Worm (Caenorhabditis elegans): Measurements from ENCODE around the gene F44B9.5.

F44B9.5 gene

DNA sequence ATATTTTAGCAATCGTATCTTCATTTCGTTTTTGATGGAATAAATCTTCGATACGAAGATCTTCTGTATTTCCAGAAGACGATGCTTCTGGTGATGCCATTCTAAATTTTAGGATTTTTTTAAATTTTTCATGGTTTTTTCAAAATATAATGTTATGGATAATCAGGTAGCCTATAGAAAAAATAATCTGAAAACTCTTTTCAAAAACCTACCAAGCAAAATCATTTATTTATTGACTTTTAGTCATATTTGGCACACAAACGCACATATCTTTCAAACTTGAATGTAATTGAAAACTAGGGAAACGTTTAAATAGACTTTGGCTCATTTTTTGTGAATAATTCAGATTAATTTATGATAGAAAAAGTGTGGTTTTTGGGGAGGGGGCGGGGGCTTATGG is at the start of gene F44B9.5:
Gene F44B9.5, minus strand, starts transcription at position 101 of the 400 bp plus-strand sequence.
- TF ChIP-seq nhr-11 (tag; optimal IDR thresholded peaks at IDR 0.05) (no peak), nhr-21 (tag; optimal IDR thresholded peaks at IDR 0.05) (no peak), unc-55 (GFP tag; optimal IDR thresholded peaks at IDR 0.05) (no peak), crh-2 (tag; optimal IDR thresholded peaks at IDR 0.05) (no peak), unc-39 (tag; optimal IDR thresholded peaks at IDR 0.05) (no peak), nhr-77 (tag; optimal IDR thresholded peaks at IDR 0.05) (no peak), alr-1 (tag; optimal IDR thresholded peaks at IDR 0.05) (no peak), peb-1 (tag; optimal IDR thresholded peaks at IDR 0.05) (no peak), lsy-2 (tag; optimal IDR thresholded peaks at IDR 0.05) (no peak), elt-1 (tag; optimal IDR thresholded peaks at IDR 0.05) (no peak), unc-62 (GFP tag; optimal IDR thresholded peaks at IDR 0.05) (no peak), elt-3 (tag; optimal IDR thresholded peaks at IDR 0.05) (no peak), ama-1 (optimal IDR thresholded peaks at IDR 0.05) (no peak)

DNA sequence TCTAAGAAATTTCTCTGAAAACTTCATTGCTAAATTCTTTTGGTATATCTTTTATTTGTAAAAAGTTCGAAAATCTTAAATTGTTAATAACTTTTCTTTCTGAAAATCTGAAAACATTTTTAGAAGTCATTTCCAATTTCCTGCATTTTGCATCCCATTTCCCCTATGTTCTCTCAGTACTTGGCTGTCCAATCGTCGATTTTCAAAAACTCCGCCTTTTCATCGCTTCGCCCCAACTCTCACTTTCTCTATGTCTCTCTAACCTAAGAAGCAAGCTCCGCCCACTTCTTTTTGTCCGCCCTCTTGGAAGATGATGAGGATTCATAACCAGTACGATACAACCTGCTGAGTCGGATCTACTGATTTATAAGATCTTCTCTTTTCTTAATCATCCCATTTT is 48.8 kb upstream of the F44B9.5 start:
- TF ChIP-seq lsy-2 (tag; optimal IDR thresholded peaks at IDR 0.05), result peak in 1 of 2 experiments; percentile 42
- TF ChIP-seq C34F6.9 (tag; optimal IDR thresholded peaks at IDR 0.05), result no peak

- TF ChIP-seq ceh-82 (tag; optimal IDR thresholded peaks at IDR 0.05), result no peak
- no peak for TF ChIP-seq dmd-4 (tag; optimal IDR thresholded peaks at IDR 0.05)
- no peak for TF ChIP-seq nhr-25 (tag; optimal IDR thresholded peaks at IDR 0.05)
- no peak for TF ChIP-seq C34F6.9 (tag; optimal IDR thresholded peaks at IDR 0.05)
- no peak for TF ChIP-seq lin-39 (tag; optimal IDR thresholded peaks at IDR 0.05)
- no peak for TF ChIP-seq lin-11 (tag; optimal IDR thresholded peaks at IDR 0.05)
- TF ChIP-seq nhr-21 (tag; optimal IDR thresholded peaks at IDR 0.05), result no peak
Observed at ce11 chrIII:8063659-8064058, 47.3 kb upstream of the F44B9.5 start.

- no peak for TF ChIP-seq ztf-11 (tag; optimal IDR thresholded peaks at IDR 0.05)
- no peak for TF ChIP-seq alr-1 (tag; optimal IDR thresholded peaks at IDR 0.05)
- no peak for TF ChIP-seq lin-13 (GFP tag; optimal IDR thresholded peaks at IDR 0.05)
- no peak for TF ChIP-seq nhr-23 (tag; optimal IDR thresholded peaks at IDR 0.05)
- TF ChIP-seq fos-1 (tag; optimal IDR thresholded peaks at IDR 0.05), result no peak
- TF ChIP-seq lsy-2 (tag; optimal IDR thresholded peaks at IDR 0.05), result peak in 1 of 2 experiments; percentile 12
Observed at ce11 chrIII:8061114-8061513, 44.8 kb upstream of the F44B9.5 start.

DNA sequence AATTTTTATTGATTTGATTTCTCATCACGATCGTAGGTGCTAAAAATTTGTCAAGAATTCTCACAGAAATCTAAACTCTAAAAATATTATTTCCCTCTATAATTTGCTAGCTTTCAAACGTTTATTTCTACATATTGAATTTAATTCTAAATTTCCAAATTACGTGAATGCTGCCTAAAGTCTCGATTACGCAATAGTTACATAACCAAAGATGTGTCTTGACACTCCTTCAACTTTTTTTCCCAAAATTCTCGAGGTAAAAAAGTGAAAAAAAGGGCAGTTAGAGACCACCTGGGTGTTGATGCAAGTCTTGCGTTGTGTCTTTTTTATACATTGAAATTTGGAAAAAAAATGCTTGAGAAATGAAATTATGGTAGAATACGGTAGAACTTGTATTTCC is 35.5 kb upstream of the F44B9.5 start:
- TF ChIP-seq mab-5 (tag; optimal IDR thresholded peaks at IDR 0.05) (no peak), gmeb-1 (tag; optimal IDR thresholded peaks at IDR 0.05) (no peak), snpc-4 (tag; optimal IDR thresholded peaks at IDR 0.05) (no peak), unc-62 (GFP tag; optimal IDR thresholded peaks at IDR 0.05) (no peak), ztf-4 (tag; optimal IDR thresholded peaks at IDR 0.05) (no peak), zag-1 (tag; optimal IDR thresholded peaks at IDR 0.05) (no peak), elt-1 (tag; optimal IDR thresholded peaks at IDR 0.05) (no peak), elt-3 (tag; optimal IDR thresholded peaks at IDR 0.05) (no peak), mbf-1 (tag; optimal IDR thresholded peaks at IDR 0.05) (no peak), ceh-82 (tag; optimal IDR thresholded peaks at IDR 0.05) (no peak), Y55F3AM.14 (GFP tag; optimal IDR thresholded peaks at IDR 0.05) (no peak)

DNA sequence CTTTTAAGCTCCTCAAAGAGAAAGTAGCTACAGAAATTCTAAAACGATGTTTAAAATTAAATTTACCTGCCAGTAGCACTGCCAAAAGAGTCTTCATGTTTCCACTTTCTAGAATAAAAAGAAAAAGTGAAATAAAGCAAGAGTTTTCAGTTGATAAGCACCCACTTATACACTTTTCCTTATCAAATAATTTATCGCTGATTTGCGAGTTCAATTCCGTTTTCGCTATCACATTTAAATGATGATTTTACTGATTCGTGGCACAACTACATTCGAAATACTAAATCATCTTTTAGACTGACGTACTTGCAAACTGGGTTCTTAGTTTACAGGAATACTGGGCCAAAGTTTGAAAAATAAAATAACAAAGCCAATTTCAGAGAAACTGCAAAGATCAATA is 34.6 kb upstream of the F44B9.5 start, which contains the start of gene K12H4.7:
Gene K12H4.7, minus strand, starts transcription at position 138 of the 400 bp plus-strand sequence.
- TF ChIP-seq alr-1 (tag; optimal IDR thresholded peaks at IDR 0.05), result no peak
- no peak for TF ChIP-seq ztf-4 (tag; optimal IDR thresholded peaks at IDR 0.05)
- TF ChIP-seq elt-3 (tag; optimal IDR thresholded peaks at IDR 0.05), result no peak
- TF ChIP-seq lin-39 (tag; optimal IDR thresholded peaks at IDR 0.05), result no peak
- no peak for TF ChIP-seq lin-13 (GFP tag; optimal IDR thresholded peaks at IDR 0.05)
- no peak for TF ChIP-seq sma-3 (GFP tag; optimal IDR thresholded peaks at IDR 0.05)
- peak; percentile 93 for TF ChIP-seq fos-1 (tag; optimal IDR thresholded peaks at IDR 0.05)
- no peak for TF ChIP-seq mbf-1 (tag; optimal IDR thresholded peaks at IDR 0.05)
- TF ChIP-seq lsy-2 (tag; optimal IDR thresholded peaks at IDR 0.05), result no peak
- TF ChIP-seq crh-2 (tag; optimal IDR thresholded peaks at IDR 0.05), result peak; percentile 63
- no peak for TF ChIP-seq nhr-25 (tag; optimal IDR thresholded peaks at IDR 0.05)
- TF ChIP-seq blmp-1 (tag; optimal IDR thresholded peaks at IDR 0.05; ENCODE audit: insufficient read depth), result no peak
- TF ChIP-seq skn-1 (tag; optimal IDR thresholded peaks at IDR 0.05), result peak; percentile 26
- TF ChIP-seq nhr-129 (tag; optimal IDR thresholded peaks at IDR 0.05), result no peak
- no peak for TF ChIP-seq nhr-11 (tag; optimal IDR thresholded peaks at IDR 0.05)
- TF ChIP-seq ceh-82 (tag; optimal IDR thresholded peaks at IDR 0.05), result no peak
- no peak for TF ChIP-seq sem-4 (tag; optimal IDR thresholded peaks at IDR 0.05)
- TF ChIP-seq nhr-237 (tag; optimal IDR thresholded peaks at IDR 0.05), result no peak
- no peak for TF ChIP-seq ama-1 (optimal IDR thresholded peaks at IDR 0.05)
- TF ChIP-seq snpc-4 (tag; optimal IDR thresholded peaks at IDR 0.05), result no peak
- TF ChIP-seq sma-9 (GFP tag; optimal IDR thresholded peaks at IDR 0.05), result peak; percentile 1
- TF ChIP-seq sma-9 (tag; optimal IDR thresholded peaks at IDR 0.05), result no peak
- no peak for TF ChIP-seq zag-1 (tag; optimal IDR thresholded peaks at IDR 0.05)
- TF ChIP-seq ztf-1 (GFP tag; conservative IDR thresholded peaks at IDR 0.05), result no peak
- TF ChIP-seq mab-5 (tag; optimal IDR thresholded peaks at IDR 0.05), result no peak
